Fruit fly (Drosophila melanogaster): ENCODE measurements around the gene ovo.

The ovo gene

DNA sequence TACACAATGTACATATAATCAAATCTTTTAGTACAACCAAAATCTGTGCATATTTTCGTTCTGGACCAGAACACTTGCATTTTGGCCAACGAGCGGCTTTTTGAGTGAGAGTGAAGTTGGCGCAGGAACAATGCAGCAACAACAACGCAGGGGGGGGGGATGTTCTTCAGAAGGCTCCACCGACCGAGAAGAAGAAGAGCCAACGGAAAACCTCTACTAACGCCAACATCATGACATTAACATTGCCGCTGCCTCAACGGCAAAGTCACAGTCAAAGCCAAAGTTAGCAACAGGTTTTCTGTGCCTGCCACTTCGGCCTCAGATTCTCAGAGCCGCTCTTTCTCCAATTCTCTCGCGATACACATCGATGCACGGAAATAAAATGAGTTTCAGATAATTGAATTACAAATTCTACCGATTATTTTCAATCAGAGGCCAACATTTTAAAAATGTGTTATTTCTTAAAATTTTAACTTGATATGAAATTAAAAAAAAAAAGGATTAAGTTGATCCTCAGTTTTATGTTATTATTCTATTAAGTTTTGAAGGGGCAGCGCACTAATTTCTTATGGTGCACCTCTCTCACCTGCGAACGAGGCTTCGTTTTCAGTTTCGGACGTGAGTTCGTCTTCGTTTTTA, 1.7 kb upstream of the ovo start (continued):
- TF ChIP-seq CG42726 (GFP tag; IDR thresholded peaks at IDR 0.05; ENCODE audit: partially characterized antibody) = no peak
- TF ChIP-seq Dp (GFP tag; optimal IDR thresholded peaks at IDR 0.05) = no peak
- TF ChIP-seq nerfin-2 (GFP tag; IDR thresholded peaks at IDR 0.05; ENCODE audit: partially characterized antibody) = no peak
- TF ChIP-seq Hr51 (GFP tag; optimal IDR thresholded peaks at IDR 0.05) = peak; percentile 36 to 85
- TF ChIP-seq wdn (GFP tag; IDR thresholded peaks at IDR 0.05) = peak; percentile 42; the same call in 1 of the 2 replicates
- TF ChIP-seq wor (GFP tag; IDR thresholded peaks at IDR 0.05) = 0 out of 2 replicates have a peak, but pooled peaks have one; percentile 19
- TF ChIP-seq toy (GFP tag; IDR thresholded peaks at IDR 0.05) = 0 out of 2 replicates have a peak, but pooled peaks have one; percentile 29
- no peak for TF ChIP-seq CG31365 (tag; optimal IDR thresholded peaks at IDR 0.05)
- TF ChIP-seq crol (GFP tag; IDR thresholded peaks at IDR 0.05) = 0 out of 2 replicates have a peak, but pooled peaks have one; percentile 6
- peak; percentile 86 for TF ChIP-seq CG17328 (GFP tag; IDR thresholded peaks at IDR 0.05)
- peak; percentile 77 for TF ChIP-seq HLH3B (GFP tag; IDR thresholded peaks at IDR 0.05)
- TF ChIP-seq Nf-YA (GFP tag; IDR thresholded peaks at IDR 0.05) = peak; percentile 36; the same call in 1 of the 2 replicates
- no peak for TF ChIP-seq CG14860 (GFP tag; IDR thresholded peaks at IDR 0.05; ENCODE audit: partially characterized antibody)
- peak; percentile 76 for TF ChIP-seq grau (tag; optimal IDR thresholded peaks at IDR 0.05)
- no peak for TF ChIP-seq Dref (GFP tag; IDR thresholded peaks at IDR 0.05)
- peak; percentile 71 for TF ChIP-seq CG16863 (GFP tag; optimal IDR thresholded peaks at IDR 0.05)
- peak; percentile 66 for TF ChIP-seq E2f2 (GFP tag; IDR thresholded peaks at IDR 0.05)
- TF ChIP-seq CG3065 (GFP tag; optimal IDR thresholded peaks at IDR 0.05) = peak; percentile 15
- TF ChIP-seq CG4617 (GFP tag; optimal IDR thresholded peaks at IDR 0.05; ENCODE audit: borderline replicate concordance) = peak; percentile 16
- no peak for TF ChIP-seq aop (GFP tag; IDR thresholded peaks at IDR 0.05)
- peak; percentile 22 for TF ChIP-seq YL-1 (GFP tag; optimal IDR thresholded peaks at IDR 0.05)
- no peak for TF ChIP-seq fru (optimal IDR thresholded peaks at IDR 0.05)
- TF ChIP-seq CG7372 (GFP tag; IDR thresholded peaks at IDR 0.05) = peak; percentile 72
- TF ChIP-seq jigr1 (GFP tag; IDR thresholded peaks at IDR 0.05) = peak; percentile 65
- TF ChIP-seq amos (GFP tag; IDR thresholded peaks at IDR 0.05; ENCODE audit: partially characterized antibody) = no peak
- peak; percentile 84 for TF ChIP-seq ci (GFP tag; IDR thresholded peaks at IDR 0.05)
- no peak for TF ChIP-seq Trl (optimal IDR thresholded peaks at IDR 0.05)
- TF ChIP-seq Trl (GFP tag; optimal IDR thresholded peaks at IDR 0.05) = peak; percentile 60
- TF ChIP-seq tna (GFP tag; IDR thresholded peaks at IDR 0.05; ENCODE audit: partially characterized antibody) = no peak
- peak; percentile 83 for TF ChIP-seq dysf (GFP tag; IDR thresholded peaks at IDR 0.05)
- peak; percentile 30 for TF ChIP-seq gcm2 (GFP tag; optimal IDR thresholded peaks at IDR 0.05)
- TF ChIP-seq CG15479 (GFP tag; optimal IDR thresholded peaks at IDR 0.05) = no peak
- peak; percentile 36; the same call in 1 of the 3 replicates for TF ChIP-seq otp (GFP tag; IDR thresholded peaks at IDR 0.05)
- TF ChIP-seq nerfin-1 (tag; optimal IDR thresholded peaks at IDR 0.05) = peak; percentile 69
- TF ChIP-seq onecut (GFP tag; IDR thresholded peaks at IDR 0.05) = no peak
- TF ChIP-seq row (GFP tag; IDR thresholded peaks at IDR 0.05) = peak; percentile 89
- peak; percentile 18 for TF ChIP-seq dm (GFP tag; optimal IDR thresholded peaks at IDR 0.05)
- TF ChIP-seq gsb (GFP tag; IDR thresholded peaks at IDR 0.05) = 0 out of 2 replicates have a peak, but pooled peaks have one; percentile 49
- TF ChIP-seq Mad (GFP tag; optimal IDR thresholded peaks at IDR 0.05) = peak; percentile 41
- peak; percentile 51 for TF ChIP-seq CHES-1-like (GFP tag; optimal IDR thresholded peaks at IDR 0.05)
- TF ChIP-seq ewg (GFP tag; optimal IDR thresholded peaks at IDR 0.05) = peak; percentile 56
- no peak for TF ChIP-seq hb (GFP tag; IDR thresholded peaks at IDR 0.05; ENCODE audit: partially characterized antibody)
- TF ChIP-seq CG4854 (GFP tag; optimal IDR thresholded peaks at IDR 0.05) = peak; percentile 35
- peak; percentile 50 for TF ChIP-seq run (tag; optimal IDR thresholded peaks at IDR 0.05)
- TF ChIP-seq CG8478 (optimal IDR thresholded peaks at IDR 0.05) = no peak
- peak; percentile 51 for TF ChIP-seq sug (tag; optimal IDR thresholded peaks at IDR 0.05)
- TF ChIP-seq cwo (GFP tag; optimal IDR thresholded peaks at IDR 0.05) = peak; percentile 64
- TF ChIP-seq Doc2 (GFP tag; IDR thresholded peaks at IDR 0.05) = no peak
- no peak for TF ChIP-seq Opbp (GFP tag; IDR thresholded peaks at IDR 0.05; ENCODE audit: partially characterized antibody)
- TF ChIP-seq esg (GFP tag; conservative IDR thresholded peaks at IDR 0.05) = peak; percentile 60

Measured in whole organism, embryonic.